Fruit fly (Drosophila melanogaster) whole organism, embryonic: ENCODE data around the gene CG32712.

ENCODE experiments used
- Awh ChIP-seq: fragments of 200-800 bp; sonication (Bioruptor generic); IDR thresholded peaks from 2 replicates; pipeline ENCODE4, ENCODE4 v1.3.6; 2022; ENCODE audit warnings: missing biosample characterization, missing genetic modification characterization
- BEAF-32 ChIP-seq: fragments of 200-800 bp; sonication (Bioruptor generic); optimal IDR thresholded peaks from 3 replicates; lab custom pipeline; 2017; ENCODE audit warnings: missing biosample characterization, missing genetic modification characterization, mild to moderate bottlenecking, moderate library complexity, missing genetic modification reagents
- CG10431 ChIP-seq: fragments of 200-800 bp; sonication (Bioruptor generic); optimal IDR thresholded peaks from 3 replicates; lab custom pipeline; 2018; ENCODE audit warnings: missing biosample characterization, mild to moderate bottlenecking, missing genetic modification characterization
- CG2129 ChIP-seq: fragments of 200-800 bp; sonication (Bioruptor generic); IDR thresholded peaks from 2 replicates; pipeline ENCODE4 v1.3.6; 2022; ENCODE audit warnings: missing biosample characterization, missing genetic modification characterization; ENCODE audit not compliant: partially characterized antibody
- CG2889 ChIP-seq: fragments of 200-800 bp; sonication (Bioruptor generic); IDR thresholded peaks from 3 replicates; pipeline ENCODE4 v1.3.6; 2022; ENCODE audit warnings: missing biosample characterization, missing genetic modification characterization
- CG33213 ChIP-seq: fragments of 200-800 bp; sonication (Bioruptor generic); optimal IDR thresholded peaks from 3 replicates; lab custom pipeline; 2016; ENCODE audit warnings: missing biosample characterization, missing genetic modification characterization
- CG3847 ChIP-seq: fragments of 200-800 bp; sonication (Bioruptor generic); IDR thresholded peaks from 2 replicates; pipeline ENCODE4 v1.3.6; 2022; ENCODE audit warnings: missing biosample characterization, missing genetic modification characterization
- CG42726 ChIP-seq: fragments of 200-800 bp; sonication (Bioruptor generic); IDR thresholded peaks from 2 replicates; pipeline ENCODE4 v1.3.6; 2022; ENCODE audit warnings: missing biosample characterization, missing genetic modification characterization; ENCODE audit not compliant: partially characterized antibody
- CG4730 ChIP-seq: fragments of 200-800 bp; sonication (Bioruptor generic); IDR thresholded peaks from 2 replicates; pipeline ENCODE4 v1.3.6; 2022; ENCODE audit warnings: missing biosample characterization, missing genetic modification characterization
- CG6854 ChIP-seq: fragments of 200-800 bp; sonication (Bioruptor generic); optimal IDR thresholded peaks from 3 replicates; lab custom pipeline; 2017; ENCODE audit warnings: missing biosample characterization, mild to moderate bottlenecking, missing genetic modification characterization
- CG7372 ChIP-seq: fragments of 200-800 bp; sonication (Bioruptor generic); IDR thresholded peaks from 2 replicates; pipeline ENCODE4 v1.3.6; 2022; ENCODE audit warnings: missing biosample characterization, missing genetic modification characterization
- CG8281 ChIP-seq: fragments of 200-800 bp; sonication (Bioruptor generic); optimal IDR thresholded peaks from 2 replicates; lab custom pipeline; 2018; ENCODE audit warnings: missing biosample characterization, mild to moderate bottlenecking, missing genetic modification characterization, moderate library complexity
- CG8359 ChIP-seq: fragments of 200-800 bp; sonication (Bioruptor generic); optimal IDR thresholded peaks from 2 replicates; lab custom pipeline; 2017; ENCODE audit warnings: missing biosample characterization, mild to moderate bottlenecking, missing genetic modification characterization, borderline replicate concordance
- CG9215 ChIP-seq: fragments of 200-800 bp; sonication (Bioruptor generic); IDR thresholded peaks from 2 replicates; pipeline ENCODE4 v1.3.6; 2022; ENCODE audit warnings: missing biosample characterization, missing genetic modification characterization
- CG9876 ChIP-seq: fragments of 200-800 bp; sonication (Bioruptor generic); optimal IDR thresholded peaks from 2 replicates; lab custom pipeline; 2016; ENCODE audit warnings: missing biosample characterization, missing genetic modification characterization
- D19A ChIP-seq: fragments of 200-800 bp; optimal IDR thresholded peaks from 3 replicates; lab custom pipeline; 2019; ENCODE audit warnings: missing biosample characterization, mild to moderate bottlenecking, missing genetic modification characterization, moderate library complexity
- HLH4C ChIP-seq: fragments of 200-800 bp; sonication (Bioruptor generic); IDR thresholded peaks from 3 replicates; pipeline ENCODE4 v1.3.6; 2022; ENCODE audit warnings: missing biosample characterization, missing genetic modification characterization; ENCODE audit not compliant: partially characterized antibody
- Hr3 ChIP-seq: fragments of 200-800 bp; sonication (Bioruptor generic); optimal IDR thresholded peaks from 3 replicates; lab custom pipeline; 2016; ENCODE audit warnings: missing biosample characterization, missing genetic modification characterization
- Hsf ChIP-seq: fragments of 200-800 bp; sonication (Bioruptor generic); optimal IDR thresholded peaks from 3 replicates; lab custom pipeline; 2016; ENCODE audit warnings: missing biosample characterization, missing genetic modification characterization
- Lim3 ChIP-seq: fragments of 200-800 bp; sonication (Bioruptor generic); IDR thresholded peaks from 2 replicates; pipeline ENCODE4 v1.3.6; 2022; ENCODE audit warnings: missing biosample characterization, missing genetic modification characterization
- MESR4 ChIP-seq: fragments of 200-800 bp; sonication (Bioruptor generic); optimal IDR thresholded peaks from 2 replicates; lab custom pipeline; 2018; ENCODE audit warnings: missing biosample characterization, mild to moderate bottlenecking, missing genetic modification characterization, moderate library complexity
- Med ChIP-seq: fragments of 200-800 bp; sonication (Bioruptor generic); peaks from one replicate; lab custom pipeline; 2016; ENCODE audit warnings: missing biosample characterization, missing genetic modification characterization, mild to moderate bottlenecking, inconsistent platforms, moderate library complexity
- NFAT ChIP-seq: fragments of 200-800 bp; sonication (Bioruptor generic); IDR thresholded peaks from 2 replicates; pipeline ENCODE4 v1.3.6; 2022; ENCODE audit warnings: missing biosample characterization, missing genetic modification characterization
- Oaz ChIP-seq: fragments of 200-800 bp; sonication (Bioruptor generic); IDR thresholded peaks from 2 replicates; pipeline ENCODE4 v1.3.6; 2022; ENCODE audit warnings: missing biosample characterization, missing genetic modification characterization
- Ptx1 ChIP-seq: fragments of 200-800 bp; sonication (Bioruptor generic); IDR thresholded peaks from 2 replicates; pipeline ENCODE4 v1.3.6; 2022; ENCODE audit warnings: missing biosample characterization, missing genetic modification characterization
- Rfx ChIP-seq: fragments of 200-800 bp; sonication (Bioruptor generic); IDR thresholded peaks from 2 replicates; pipeline ENCODE4 v1.3.6; 2022; ENCODE audit warnings: missing biosample characterization, missing genetic modification characterization
- Ssrp ChIP-seq: fragments of 200-800 bp; sonication (Bioruptor generic); optimal IDR thresholded peaks from 2 replicates; lab custom pipeline; 2018; ENCODE audit warnings: missing biosample characterization, mild to moderate bottlenecking, missing genetic modification characterization, moderate library complexity
- Stat92E ChIP-seq, 3 experiments: fragments of >200 bp in 2 of 3; fragments of 200-800 bp in 1 of 3; sonication (Bioruptor generic) in 1 of 3; optimal IDR thresholded peaks; 2 replicates each; lab custom pipeline; 2017 to 2019; ENCODE audit warnings: missing biosample characterization in 3 of 3, missing genetic modification characterization in 3 of 3, mild to moderate bottlenecking in 1 of 3, moderate library complexity in 1 of 3
- Vsx1 ChIP-seq: fragments of 200-800 bp; sonication (Bioruptor generic); optimal IDR thresholded peaks from 2 replicates; lab custom pipeline; 2017; ENCODE audit warnings: missing biosample characterization, mild to moderate bottlenecking, missing genetic modification characterization, missing genetic modification reagents
- ap ChIP-seq: fragments of 200-800 bp; sonication (Bioruptor generic); IDR thresholded peaks from 2 replicates; pipeline ENCODE4 v1.3.6; 2022; ENCODE audit warnings: missing biosample characterization, missing genetic modification characterization
- dan ChIP-seq: fragments of 200-800 bp; sonication (Bioruptor generic); IDR thresholded peaks from 2 replicates; pipeline ENCODE4 v1.3.6; 2022; ENCODE audit warnings: missing biosample characterization, missing genetic modification characterization
- danr ChIP-seq: fragments of 200-800 bp; sonication (Bioruptor generic); IDR thresholded peaks from 2 replicates; pipeline ENCODE4 v1.3.6; 2022; ENCODE audit warnings: missing biosample characterization, missing genetic modification characterization
- disco-r ChIP-seq: fragments of 200-800 bp; sonication (Bioruptor generic); optimal IDR thresholded peaks from 2 replicates; lab custom pipeline; 2016; ENCODE audit warnings: missing biosample characterization, missing genetic modification characterization
- eve ChIP-seq, 2 experiments: fragments of >200 bp; optimal IDR thresholded peaks; 2 replicates each; lab custom pipeline; 2017; ENCODE audit warnings: missing biosample characterization in 2 of 2, missing genetic modification characterization in 2 of 2
- fd64A ChIP-seq: fragments of 200-800 bp; sonication (Bioruptor generic); optimal IDR thresholded peaks from 3 replicates; lab custom pipeline; 2018; ENCODE audit warnings: missing biosample characterization, mild to moderate bottlenecking, missing genetic modification characterization
- gcm ChIP-seq: fragments of 200-800 bp; sonication (Bioruptor generic); optimal IDR thresholded peaks from 2 replicates; lab custom pipeline; 2019; ENCODE audit warnings: missing biosample characterization, mild to moderate bottlenecking, missing genetic modification characterization, moderate library complexity
- jigr1 ChIP-seq: fragments of 200-800 bp; sonication (Bioruptor generic); IDR thresholded peaks from 3 replicates; pipeline ENCODE4 v1.3.6; 2022; ENCODE audit warnings: missing biosample characterization, missing genetic modification characterization
- lilli ChIP-seq: fragments of 200-800 bp; sonication (Bioruptor generic); optimal IDR thresholded peaks from 3 replicates; lab custom pipeline; 2016; ENCODE audit warnings: missing biosample characterization, missing genetic modification characterization
- luna ChIP-seq: fragments of 200-800 bp; sonication (Bioruptor generic); optimal IDR thresholded peaks from 2 replicates; lab custom pipeline; 2016; ENCODE audit warnings: missing biosample characterization, missing genetic modification characterization
- nmo ChIP-seq: fragments of 200-800 bp; sonication (Bioruptor generic); optimal IDR thresholded peaks from 2 replicates; lab custom pipeline; 2018; ENCODE audit warnings: missing biosample characterization, mild to moderate bottlenecking, missing genetic modification characterization, moderate library complexity
- onecut ChIP-seq: fragments of 200-800 bp; sonication (Bioruptor generic); IDR thresholded peaks from 2 replicates; pipeline ENCODE4 v1.3.6; 2022; ENCODE audit warnings: missing biosample characterization, missing genetic modification characterization
- pho ChIP-seq: fragments of 200-800 bp; sonication (Bioruptor generic); optimal IDR thresholded peaks from 2 replicates; lab custom pipeline; 2016; ENCODE audit warnings: missing biosample characterization, missing genetic modification characterization
- repo ChIP-seq: fragments of 200-800 bp; sonication (Bioruptor generic); optimal IDR thresholded peaks from 2 replicates; lab custom pipeline; 2016; ENCODE audit warnings: missing biosample characterization, missing genetic modification characterization
- scrt ChIP-seq: fragments of 200-800 bp; sonication (Bioruptor generic); optimal IDR thresholded peaks from 2 replicates; lab custom pipeline; 2018; ENCODE audit warnings: missing biosample characterization, mild to moderate bottlenecking, missing genetic modification characterization, moderate library complexity
- sisA ChIP-seq: fragments of 200-800 bp; sonication (Bioruptor generic); IDR thresholded peaks from 2 replicates; pipeline ENCODE4 v1.3.6; 2022; ENCODE audit warnings: missing biosample characterization, missing genetic modification characterization
- tna ChIP-seq: fragments of 200-800 bp; sonication (Bioruptor generic); IDR thresholded peaks from 2 replicates; pipeline ENCODE4 v1.3.6; 2022; ENCODE audit warnings: missing biosample characterization, missing genetic modification characterization; ENCODE audit not compliant: partially characterized antibody
- toy ChIP-seq: fragments of 200-800 bp; sonication (Bioruptor generic); IDR thresholded peaks from 2 replicates; pipeline ENCODE4 v1.3.6; 2022; ENCODE audit warnings: missing biosample characterization, missing genetic modification characterization
- unpg ChIP-seq: fragments of 200-800 bp; sonication (Bioruptor generic); optimal IDR thresholded peaks from 3 replicates; lab custom pipeline; 2018; ENCODE audit warnings: missing biosample characterization, mild to moderate bottlenecking, missing genetic modification characterization, moderate library complexity
- zfh1 ChIP-seq: fragments of 200-800 bp; sonication (Bioruptor generic); IDR thresholded peaks from 3 replicates; pipeline ENCODE4 v1.3.6; 2022; ENCODE audit warnings: missing biosample characterization, missing genetic modification characterization

CG32712 gene

dm6 chrX:8398177-8399018 lies 35.2 kb downstream of the CG32712 start, which contains the start of gene CG10555 (continued):
- TF ChIP-seq dan: peak; percentile 76
- peak; percentile 63 for TF ChIP-seq Awh (GFP tag; lab: Robert Waterston, UW)
- peak; percentile 23; the same call in 1 of the 2 replicates for TF ChIP-seq CG2129 (GFP tag; lab: Robert Waterston, UW)
- TF ChIP-seq NFAT (GFP tag; lab: Robert Waterston, UW): peak; percentile 87
- TF ChIP-seq pho (GFP tag; lab: Kevin White, UChicago): peak; percentile 94
- peak; percentile 76 for TF ChIP-seq CG2889 (GFP tag; lab: Robert Waterston, UW)
- TF ChIP-seq scrt: peak; percentile 12
- TF ChIP-seq ap (GFP tag; lab: Robert Waterston, UW): peak; percentile 78
- peak; percentile 91 for TF ChIP-seq CG3847 (GFP tag; lab: Robert Waterston, UW)
- TF ChIP-seq BEAF-32 (GFP tag; lab: Kevin White, UChicago): peak; percentile 53
- TF ChIP-seq Med (GFP tag; lab: Kevin White, UChicago): peak; percentile 97
- TF ChIP-seq luna (GFP tag; lab: Kevin White, UChicago): no peak
- peak; percentile 87 for TF ChIP-seq repo
- peak; percentile 84 for TF ChIP-seq CG7372
- peak; percentile 4 for TF ChIP-seq gcm (GFP tag; lab: Kevin White, UChicago)
- no peak for TF ChIP-seq CG8359
- TF ChIP-seq danr (GFP tag; lab: Robert Waterston, UW): peak; percentile 76
- TF ChIP-seq eve (GFP tag; optimal IDR thresholded peaks at IDR 0.05; lab: Kevin White, UChicago): no peak
- TF ChIP-seq Lim3 (GFP tag; lab: Robert Waterston, UW): no peak
- TF ChIP-seq CG42726: peak; percentile 56; the same call in 1 of the 2 replicates
- TF ChIP-seq HLH4C (GFP tag; lab: Robert Waterston, UW): peak; percentile 84
- TF ChIP-seq CG10431 (GFP tag; lab: Kevin White, UChicago): peak; percentile 27
- peak; percentile 72; the same call in 2 of the 3 replicates for TF ChIP-seq jigr1 (GFP tag; lab: Robert Waterston, UW)
- peak; percentile 95 for TF ChIP-seq Hsf (GFP tag; lab: Kevin White, UChicago)
- peak; percentile 90 for TF ChIP-seq lilli (GFP tag; lab: Kevin White, UChicago)
- TF ChIP-seq unpg (GFP tag; lab: Kevin White, UChicago): peak; percentile 84
- peak; percentile 69 for TF ChIP-seq tna (GFP tag; lab: Robert Waterston, UW)
- TF ChIP-seq Oaz (GFP tag; lab: Robert Waterston, UW): peak; percentile 91
- peak; percentile 94 for TF ChIP-seq CG9876
- peak; percentile 89 for TF ChIP-seq Hr3 (GFP tag; lab: Kevin White, UChicago)
- TF ChIP-seq onecut (GFP tag; lab: Robert Waterston, UW): peak; percentile 81
- peak; percentile 92 for TF ChIP-seq sisA (GFP tag; lab: Robert Waterston, UW)
- TF ChIP-seq CG33213 (GFP tag; lab: Kevin White, UChicago): peak; percentile 77
- TF ChIP-seq Stat92E (GFP tag; optimal IDR thresholded peaks at IDR 0.05; lab: Kevin White, UChicago): no peak
- peak; percentile 90 for TF ChIP-seq zfh1 (GFP tag; lab: Robert Waterston, UW)
- TF ChIP-seq disco-r (GFP tag; lab: Kevin White, UChicago): peak; percentile 88
- no peak for TF ChIP-seq CG6854 (GFP tag; lab: Kevin White, UChicago)
- TF ChIP-seq nmo (GFP tag; lab: Kevin White, UChicago): peak; percentile 87
- no peak for TF ChIP-seq Vsx1 (GFP tag; lab: Kevin White, UChicago)
- no peak for TF ChIP-seq CG8281 (tag; lab: Kevin White, UChicago)
- peak; percentile 85 for TF ChIP-seq CG9215 (GFP tag; lab: Robert Waterston, UW)
- peak; percentile 93 for TF ChIP-seq Ssrp (tag; lab: Kevin White, UChicago)
- TF ChIP-seq CG4730 (GFP tag; lab: Robert Waterston, UW): peak; percentile 77
- peak; percentile 58; the same call in 1 of the 2 replicates for TF ChIP-seq toy (GFP tag; lab: Robert Waterston, UW)
- TF ChIP-seq Rfx: peak; percentile 93
- TF ChIP-seq D19A (tag; lab: Kevin White, UChicago): peak; percentile 22
- TF ChIP-seq fd64A (GFP tag; lab: Kevin White, UChicago): no peak
- TF ChIP-seq Ptx1 (GFP tag; lab: Robert Waterston, UW): peak; percentile 89
- no peak for TF ChIP-seq MESR4
